Fruit fly (Drosophila melanogaster): ENCODE measurements around the gene ham.

ham gene

dm6 chr2L:18792806-18793205 lies at the start of gene ham:
TSS of gene ham (minus strand) at chr2L:18792906.
- TF ChIP-seq bab1 (GFP tag; optimal IDR thresholded peaks at IDR 0.05), result no peak
- TF ChIP-seq toe (GFP tag; optimal IDR thresholded peaks at IDR 0.05), result no peak

dm6 chr2L:18841210-18841609 lies 48.5 kb upstream of the ham start, which contains the start of gene CG31752:
TSS of gene CG31752 (minus strand) at chr2L:18841310.
- TF ChIP-seq CG1620 (GFP tag; optimal IDR thresholded peaks at IDR 0.05) (no peak), CG12768 (GFP tag; optimal IDR thresholded peaks at IDR 0.05) (no peak), toe (GFP tag; optimal IDR thresholded peaks at IDR 0.05) (no peak), CG33017 (tag; optimal IDR thresholded peaks at IDR 0.05) (no peak), pad (GFP tag; optimal IDR thresholded peaks at IDR 0.05) (no peak), Hr96 (GFP tag; optimal IDR thresholded peaks at IDR 0.05) (no peak), CG7101 (tag; optimal IDR thresholded peaks at IDR 0.05) (no peak)

- TF ChIP-seq kay (GFP tag; ENCODE audit: borderline replicate concordance) (no peak), Clk (GFP tag; optimal IDR thresholded peaks at IDR 0.05) (peak; percentile 84), CG11617 (GFP tag; optimal IDR thresholded peaks at IDR 0.05) (peak; percentile 81), CG7045 (GFP tag; optimal IDR thresholded peaks at IDR 0.05) (peak; percentile 69), Crg-1 (GFP tag; optimal IDR thresholded peaks at IDR 0.05) (peak; percentile 95), tj (GFP tag; optimal IDR thresholded peaks at IDR 0.05) (peak; percentile 51), ovo (GFP tag; optimal IDR thresholded peaks at IDR 0.05) (peak; percentile 79), cic (GFP tag; optimal IDR thresholded peaks at IDR 0.05) (peak; percentile 71), CG1620 (GFP tag; optimal IDR thresholded peaks at IDR 0.05) (peak; percentile 95), pad (GFP tag; optimal IDR thresholded peaks at IDR 0.05) (peak; percentile 84), CG12768 (GFP tag; optimal IDR thresholded peaks at IDR 0.05) (peak; percentile 84), toe (GFP tag; optimal IDR thresholded peaks at IDR 0.05) (peak; percentile 88), bab1 (GFP tag; optimal IDR thresholded peaks at IDR 0.05) (peak; percentile 73), Hr96 (GFP tag; optimal IDR thresholded peaks at IDR 0.05) (peak; percentile 92), cnc (optimal IDR thresholded peaks at IDR 0.05) (no peak), CG5204 (GFP tag; optimal IDR thresholded peaks at IDR 0.05) (peak; percentile 85), CG33017 (tag; optimal IDR thresholded peaks at IDR 0.05) (peak; percentile 66), CG14711 (tag; optimal IDR thresholded peaks at IDR 0.05) (peak; percentile 74), Mnt (GFP tag; optimal IDR thresholded peaks at IDR 0.05) (peak; percentile 92), CG7101 (tag; optimal IDR thresholded peaks at IDR 0.05) (peak; percentile 88)
Observed at dm6 chr2L:18839143-18839872, 46.6 kb upstream of the ham start, which contains the start of gene CG10600. TSS of gene CG10600 (minus strand) at chr2L:18839679.

- TF ChIP-seq pad (GFP tag; optimal IDR thresholded peaks at IDR 0.05) (no peak), cic (GFP tag; optimal IDR thresholded peaks at IDR 0.05) (no peak), CG12768 (GFP tag; optimal IDR thresholded peaks at IDR 0.05) (no peak), CG33017 (tag; optimal IDR thresholded peaks at IDR 0.05) (no peak), CG7045 (GFP tag; optimal IDR thresholded peaks at IDR 0.05) (no peak), Mnt (GFP tag; optimal IDR thresholded peaks at IDR 0.05) (no peak), toe (GFP tag; optimal IDR thresholded peaks at IDR 0.05) (no peak), ovo (GFP tag; optimal IDR thresholded peaks at IDR 0.05) (no peak), Crg-1 (GFP tag; optimal IDR thresholded peaks at IDR 0.05) (no peak), CG5204 (GFP tag; optimal IDR thresholded peaks at IDR 0.05) (no peak), bab1 (GFP tag; optimal IDR thresholded peaks at IDR 0.05) (no peak), cnc (optimal IDR thresholded peaks at IDR 0.05) (no peak), CG11617 (GFP tag; optimal IDR thresholded peaks at IDR 0.05) (no peak), CG14711 (tag; optimal IDR thresholded peaks at IDR 0.05) (no peak), CG7101 (tag; optimal IDR thresholded peaks at IDR 0.05) (no peak), tj (GFP tag; optimal IDR thresholded peaks at IDR 0.05) (no peak), Clk (GFP tag; optimal IDR thresholded peaks at IDR 0.05) (no peak)
Observed at dm6 chr2L:18834525-18834924, 41.8 kb upstream of the ham start.

dm6 chr2L:18830587-18831528 lies 38.2 kb upstream of the ham start, which contains the start of the genes CG17597 and ScpX:
TSS of gene CG17597 (minus strand) at chr2L:18831153.
TSS of gene ScpX (plus strand) at chr2L:18831229.
- no peak for TF ChIP-seq cic (GFP tag; optimal IDR thresholded peaks at IDR 0.05)
- TF ChIP-seq Crg-1 (GFP tag; optimal IDR thresholded peaks at IDR 0.05), result no peak
- peak; percentile 59 for TF ChIP-seq Hr96 (GFP tag; optimal IDR thresholded peaks at IDR 0.05)
- TF ChIP-seq toe (GFP tag; optimal IDR thresholded peaks at IDR 0.05), result peak; percentile 83
- peak; percentile 62 for TF ChIP-seq CG1620 (GFP tag; optimal IDR thresholded peaks at IDR 0.05)
- TF ChIP-seq CG12768 (GFP tag; optimal IDR thresholded peaks at IDR 0.05), result peak; percentile 42
- peak; percentile 76 for TF ChIP-seq CG5204 (GFP tag; optimal IDR thresholded peaks at IDR 0.05)
- no peak for TF ChIP-seq cnc (optimal IDR thresholded peaks at IDR 0.05)
- peak; percentile 25 for TF ChIP-seq tj (GFP tag; optimal IDR thresholded peaks at IDR 0.05)
- peak; percentile 55 for TF ChIP-seq Mnt (GFP tag; optimal IDR thresholded peaks at IDR 0.05)
- peak; percentile 34 for TF ChIP-seq CG33017 (tag; optimal IDR thresholded peaks at IDR 0.05)
- peak; percentile 6 for TF ChIP-seq ovo (GFP tag; optimal IDR thresholded peaks at IDR 0.05)
- TF ChIP-seq CG14711 (tag; optimal IDR thresholded peaks at IDR 0.05), result peak; percentile 57
- TF ChIP-seq bab1 (GFP tag; optimal IDR thresholded peaks at IDR 0.05), result peak; percentile 46
- TF ChIP-seq CG7101 (tag; optimal IDR thresholded peaks at IDR 0.05), result peak; percentile 50
- TF ChIP-seq kay (GFP tag; ENCODE audit: borderline replicate concordance), result no peak
- TF ChIP-seq Clk (GFP tag; optimal IDR thresholded peaks at IDR 0.05), result peak; percentile 42
- TF ChIP-seq CG7045 (GFP tag; optimal IDR thresholded peaks at IDR 0.05), result peak; percentile 44
- TF ChIP-seq CG11617 (GFP tag; optimal IDR thresholded peaks at IDR 0.05), result peak; percentile 50
- peak; percentile 17 for TF ChIP-seq pad (GFP tag; optimal IDR thresholded peaks at IDR 0.05)
